Worm (Caenorhabditis elegans): ENCODE measurements around the gene ttr-39.

DNA sequence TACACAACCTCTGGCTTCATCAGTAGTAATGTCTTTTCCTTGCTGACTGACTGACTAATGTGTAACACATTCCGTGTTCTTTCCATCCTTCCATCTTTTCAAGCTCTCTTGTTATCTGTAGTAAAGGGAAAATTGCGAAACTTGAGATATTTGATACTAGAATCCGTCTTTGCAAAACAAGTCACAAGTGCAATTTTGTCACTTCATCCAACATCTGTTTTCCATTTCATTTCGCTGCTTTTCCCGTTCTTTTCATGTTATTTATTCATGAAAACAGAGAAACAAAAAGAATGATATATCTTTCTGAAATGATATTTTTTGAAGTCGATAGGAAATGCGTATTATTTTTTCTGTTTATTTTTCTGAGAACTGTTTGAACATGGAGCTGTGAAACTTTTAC, 43.7 kb downstream of the ttr-39 start:
- TF ChIP-seq ztf-23 (GFP tag; IDR thresholded peaks at IDR 0.05), result no peak
- no peak for TF ChIP-seq flt-1 (GFP tag; IDR thresholded peaks at IDR 0.05)
- no peak for TF ChIP-seq T22C8.4 (GFP tag; IDR thresholded peaks at IDR 0.05)
- no peak for TF ChIP-seq med-1 (GFP tag; optimal IDR thresholded peaks at IDR 0.05; ENCODE audit: insufficient read depth)
